Worm (Caenorhabditis elegans): ENCODE measurements around the gene C30A5.10.

ce11 chrIII:8163283-8163682 lies 46.4 kb downstream of the C30A5.10 start, which contains the start of gene bath-42:
- no peak for TF ChIP-seq dao-5 (tag; optimal IDR thresholded peaks at IDR 0.05)
- no peak for TF ChIP-seq W03F9.2 (tag; optimal IDR thresholded peaks at IDR 0.05)

Data from whole organism, L4/young adult.